Fruit fly (Drosophila melanogaster) whole organism, adult: ENCODE measurements around the gene CG12502.

Experiments used
- CG11617 ChIP-seq: fragments of 200-800 bp; sonication (Bioruptor generic); optimal IDR thresholded peaks from 2 replicates; lab custom pipeline; 2017; ENCODE audit warnings: mild to moderate bottlenecking, missing biosample characterization, missing genetic modification reagents, missing genetic modification characterization
- CG12768 ChIP-seq: fragments of 200-800 bp; sonication (Bioruptor generic); optimal IDR thresholded peaks from 2 replicates; lab custom pipeline; 2017; ENCODE audit warnings: missing biosample characterization, missing genetic modification characterization, mild to moderate bottlenecking, moderate library complexity, missing genetic modification reagents
- CG14711 ChIP-seq: fragments of 200-800 bp; sonication (Bioruptor generic); optimal IDR thresholded peaks from 2 replicates; lab custom pipeline; 2018; ENCODE audit warnings: missing biosample characterization, mild to moderate bottlenecking, missing genetic modification characterization, moderate library complexity
- CG1620 ChIP-seq: fragments of 200-800 bp; sonication (Bioruptor generic); optimal IDR thresholded peaks from 2 replicates; lab custom pipeline; 2016; ENCODE audit warnings: missing biosample characterization, missing genetic modification characterization
- CG33017 ChIP-seq: fragments of 200-800 bp; sonication (Bioruptor generic); optimal IDR thresholded peaks from 2 replicates; lab custom pipeline; 2018; ENCODE audit warnings: missing biosample characterization, mild to moderate bottlenecking, missing genetic modification characterization, moderate library complexity
- CG5204 ChIP-seq: fragments of 200-800 bp; sonication (Bioruptor generic); optimal IDR thresholded peaks from 2 replicates; lab custom pipeline; 2016; ENCODE audit warnings: missing biosample characterization, missing genetic modification characterization
- CG7045 ChIP-seq: fragments of 200-800 bp; sonication (Bioruptor generic); optimal IDR thresholded peaks from 2 replicates; lab custom pipeline; 2017; ENCODE audit warnings: missing biosample characterization, mild to moderate bottlenecking, missing genetic modification characterization
- CG7101 ChIP-seq: fragments of 200-800 bp; sonication (Bioruptor generic); optimal IDR thresholded peaks from 2 replicates; lab custom pipeline; 2018; ENCODE audit warnings: missing biosample characterization, mild to moderate bottlenecking, missing genetic modification characterization, moderate library complexity
- Clk ChIP-seq: fragments of 200-800 bp; sonication (Bioruptor generic); optimal IDR thresholded peaks from 2 replicates; lab custom pipeline; 2017; ENCODE audit warnings: missing biosample characterization, missing genetic modification characterization
- Crg-1 ChIP-seq: fragments of 200-800 bp; sonication (Bioruptor generic); optimal IDR thresholded peaks from 2 replicates; lab custom pipeline; 2016; ENCODE audit warnings: missing biosample characterization, missing genetic modification characterization
- Hr96 ChIP-seq: fragments of 200-800 bp; sonication (Bioruptor generic); optimal IDR thresholded peaks from 2 replicates; lab custom pipeline; 2016; ENCODE audit warnings: missing biosample characterization, missing genetic modification characterization
- Mnt ChIP-seq: fragments of 200-800 bp; sonication (Bioruptor generic); optimal IDR thresholded peaks from 2 replicates; lab custom pipeline; 2016; ENCODE audit warnings: missing biosample characterization, mild to moderate bottlenecking, missing genetic modification characterization
- bab1 ChIP-seq: fragments of 200-800 bp; sonication (Bioruptor generic); optimal IDR thresholded peaks from 3 replicates; lab custom pipeline; 2019; ENCODE audit warnings: missing biosample characterization, mild to moderate bottlenecking, missing genetic modification characterization, moderate library complexity
- cic ChIP-seq: fragments of 200-800 bp; sonication (Bioruptor generic); optimal IDR thresholded peaks from 2 replicates; lab custom pipeline; 2017; ENCODE audit warnings: missing biosample characterization, mild to moderate bottlenecking, missing genetic modification characterization, moderate library complexity
- cnc ChIP-seq, 2 experiments: fragments of >200 bp; optimal IDR thresholded peaks; 2 replicates each; lab custom pipeline; 2017
- kay ChIP-seq: fragments of 200-800 bp; sonication (Bioruptor generic); peaks from one replicate; lab custom pipeline; 2016; ENCODE audit warnings: missing biosample characterization, missing genetic modification characterization, borderline replicate concordance
- ovo ChIP-seq: fragments of 200-800 bp; sonication (Bioruptor generic); optimal IDR thresholded peaks from 2 replicates; lab custom pipeline; 2016; ENCODE audit warnings: missing biosample characterization, missing genetic modification characterization
- pad ChIP-seq: fragments of 200-800 bp; sonication (Bioruptor generic); optimal IDR thresholded peaks from 3 replicates; lab custom pipeline; 2017; ENCODE audit warnings: missing biosample characterization, missing genetic modification characterization, mild to moderate bottlenecking, moderate library complexity, missing genetic modification reagents
- tj ChIP-seq: fragments of 200-800 bp; sonication (Bioruptor generic); optimal IDR thresholded peaks from 3 replicates; lab custom pipeline; 2017; ENCODE audit warnings: missing biosample characterization, mild to moderate bottlenecking, missing genetic modification characterization, moderate library complexity
- toe ChIP-seq: fragments of 200-800 bp; sonication (Bioruptor generic); optimal IDR thresholded peaks from 2 replicates; lab custom pipeline; 2016; ENCODE audit warnings: missing biosample characterization, missing genetic modification characterization

The CG12502 gene

dm6 chr3L:907673-908323 lies 42.6 kb downstream of the CG12502 start:
- TF ChIP-seq pad (GFP tag; lab: Kevin White, UChicago) (no peak), ovo (GFP tag; lab: Kevin White, UChicago) (no peak), bab1 (no peak), CG7045 (no peak), cic (GFP tag; lab: Kevin White, UChicago) (no peak)

- no peak for TF ChIP-seq toe (GFP tag; lab: Kevin White, UChicago)
These were observed 43.4 kb downstream of the CG12502 start, which contains the start of gene nerfin-1 for dm6 chr3L:908508-909162. nerfin-1 (plus strand) TSS chr3L:909112.

- TF ChIP-seq ovo (GFP tag; lab: Kevin White, UChicago): no peak
- no peak for TF ChIP-seq Clk (GFP tag; lab: Kevin White, UChicago)
- TF ChIP-seq tj: no peak
- TF ChIP-seq Hr96 (GFP tag; lab: Kevin White, UChicago): no peak
- TF ChIP-seq CG11617 (GFP tag; lab: Kevin White, UChicago): no peak
- TF ChIP-seq Crg-1 (GFP tag; lab: Kevin White, UChicago): no peak
- no peak for TF ChIP-seq pad (GFP tag; lab: Kevin White, UChicago)
- TF ChIP-seq CG5204: no peak
- TF ChIP-seq toe (GFP tag; lab: Kevin White, UChicago): no peak
- TF ChIP-seq cic (GFP tag; lab: Kevin White, UChicago): no peak
- TF ChIP-seq Mnt (GFP tag; lab: Kevin White, UChicago): no peak
- no peak for TF ChIP-seq CG1620 (GFP tag; lab: Kevin White, UChicago)
- no peak for TF ChIP-seq CG12768 (GFP tag; lab: Kevin White, UChicago)
- no peak for TF ChIP-seq CG33017
- no peak for TF ChIP-seq kay (GFP tag; lab: Kevin White, UChicago)
- no peak for TF ChIP-seq CG7101 (tag; lab: Kevin White, UChicago)
- no peak for TF ChIP-seq cnc (optimal IDR thresholded peaks at IDR 0.05; lab: Kevin White, UChicago)
- no peak for TF ChIP-seq CG7045
- TF ChIP-seq bab1: no peak
These were observed 47.5 kb downstream of the CG12502 start for dm6 chr3L:912406-913369.

- TF ChIP-seq Crg-1 (GFP tag; lab: Kevin White, UChicago) (no peak), cnc (optimal IDR thresholded peaks at IDR 0.05; lab: Kevin White, UChicago) (no peak), pad (GFP tag; lab: Kevin White, UChicago) (no peak), CG14711 (tag; lab: Kevin White, UChicago) (no peak), CG1620 (GFP tag; lab: Kevin White, UChicago) (no peak), Clk (GFP tag; lab: Kevin White, UChicago) (no peak), ovo (GFP tag; lab: Kevin White, UChicago) (no peak), cic (GFP tag; lab: Kevin White, UChicago) (no peak)
These were observed 48.5 kb downstream of the CG12502 start, which contains the start of gene Glut1 for dm6 chr3L:913682-914081. Glut1 (plus strand) TSS chr3L:914074.

dm6 chr3L:914852-915251 lies 49.7 kb downstream of the CG12502 start:
- TF ChIP-seq CG1620 (GFP tag; lab: Kevin White, UChicago) (no peak), cnc (optimal IDR thresholded peaks at IDR 0.05; lab: Kevin White, UChicago) (no peak), CG5204 (no peak), CG11617 (GFP tag; lab: Kevin White, UChicago) (no peak), CG14711 (tag; lab: Kevin White, UChicago) (no peak), tj (no peak), bab1 (no peak), cic (GFP tag; lab: Kevin White, UChicago) (no peak), CG7045 (no peak), Crg-1 (GFP tag; lab: Kevin White, UChicago) (no peak), kay (GFP tag; lab: Kevin White, UChicago) (no peak), Hr96 (GFP tag; lab: Kevin White, UChicago) (no peak)

- TF ChIP-seq cic (GFP tag; lab: Kevin White, UChicago) (no peak), bab1 (no peak), CG11617 (GFP tag; lab: Kevin White, UChicago) (no peak)
These were observed 52.0 kb downstream of the CG12502 start for dm6 chr3L:917225-917624.
